Fruit fly (Drosophila melanogaster) whole organism, embryonic: ENCODE data around the gene ss.
A peak's percentile ranks its signal among the peaks of the same experiment; 100 is the strongest.

Experiments
- Bgb ChIP-seq: fragments of 200-800 bp; sonication (Bioruptor generic); IDR thresholded peaks from 2 replicates; pipeline ENCODE4 v1.3.6; 2022; ENCODE audit warnings: missing biosample characterization, missing genetic modification characterization; ENCODE audit not compliant: partially characterized antibody
- Bteb2 ChIP-seq: fragments of 200-800 bp; sonication (Bioruptor generic); optimal IDR thresholded peaks from 2 replicates; lab custom pipeline; 2016; ENCODE audit warnings: missing biosample characterization, missing genetic modification characterization
- CG12219 ChIP-seq: fragments of 200-800 bp; sonication (Bioruptor generic); optimal IDR thresholded peaks from 3 replicates; lab custom pipeline; 2018; ENCODE audit warnings: missing biosample characterization, mild to moderate bottlenecking, missing genetic modification characterization
- CG12236 ChIP-seq: fragments of 200-800 bp; sonication (Bioruptor generic); optimal IDR thresholded peaks from 2 replicates; lab custom pipeline; 2016; ENCODE audit warnings: missing biosample characterization, missing genetic modification characterization
- CG15073 ChIP-seq: fragments of 200-800 bp; sonication (Bioruptor generic); optimal IDR thresholded peaks from 2 replicates; lab custom pipeline; 2016; ENCODE audit warnings: missing biosample characterization, missing genetic modification characterization
- CG1529 ChIP-seq: fragments of 200-800 bp; sonication (Bioruptor generic); optimal IDR thresholded peaks from 3 replicates; lab custom pipeline; 2018; ENCODE audit warnings: missing biosample characterization, missing genetic modification characterization
- CG17359 ChIP-seq: fragments of 200-800 bp; sonication (Bioruptor generic); optimal IDR thresholded peaks from 3 replicates; lab custom pipeline; 2018; ENCODE audit warnings: missing biosample characterization, mild to moderate bottlenecking, missing genetic modification characterization, moderate library complexity
- CG17802 ChIP-seq: fragments of 200-800 bp; sonication (Bioruptor generic); optimal IDR thresholded peaks from 2 replicates; lab custom pipeline; 2018; ENCODE audit warnings: missing biosample characterization, mild to moderate bottlenecking, missing genetic modification characterization, moderate library complexity
- CG18262 ChIP-seq: fragments of 200-800 bp; optimal IDR thresholded peaks from 3 replicates; lab custom pipeline; 2019; ENCODE audit warnings: missing biosample characterization, mild to moderate bottlenecking, missing genetic modification characterization, moderate library complexity
- CG18764 ChIP-seq: fragments of 200-800 bp; sonication (Bioruptor generic); optimal IDR thresholded peaks from 3 replicates; lab custom pipeline; 2016; ENCODE audit warnings: missing biosample characterization, missing genetic modification characterization
- CG2712 ChIP-seq: fragments of 200-800 bp; optimal IDR thresholded peaks from 3 replicates; lab custom pipeline; 2019; ENCODE audit warnings: missing biosample characterization, mild to moderate bottlenecking, missing genetic modification characterization, moderate library complexity
- CG30403 ChIP-seq: fragments of 200-800 bp; sonication (Bioruptor generic); optimal IDR thresholded peaks from 3 replicates; lab custom pipeline; 2016; ENCODE audit warnings: missing biosample characterization, missing genetic modification characterization
- CG4820 ChIP-seq: fragments of 200-800 bp; sonication (Bioruptor generic); optimal IDR thresholded peaks from 3 replicates; lab custom pipeline; 2016; ENCODE audit warnings: missing biosample characterization, missing genetic modification characterization
- CHES-1-like ChIP-seq: fragments of 200-800 bp; sonication (Bioruptor generic); optimal IDR thresholded peaks from 2 replicates; lab custom pipeline; 2016; ENCODE audit warnings: missing biosample characterization, missing genetic modification characterization
- D ChIP-seq, 2 experiments: fragments of 200-800 bp in 1 of 2; fragments of >200 bp in 1 of 2; sonication (Bioruptor generic) in 1 of 2; optimal IDR thresholded peaks; 2 replicates in 1 of 2; 3 replicates in 1 of 2; lab custom pipeline; 2017; ENCODE audit warnings: mild to moderate bottlenecking in 1 of 2, missing biosample characterization in 1 of 2, missing genetic modification characterization in 1 of 2, missing genetic modification reagents in 1 of 2
- Dbx ChIP-seq: fragments of 200-800 bp; sonication (Bioruptor generic); IDR thresholded peaks from 3 replicates; pipeline ENCODE4 v1.3.6; 2022; ENCODE audit warnings: missing biosample characterization, missing genetic modification characterization
- Eip74EF ChIP-seq, 2 experiments: fragments of 200-800 bp in 1 of 2; fragments of >200 bp in 1 of 2; sonication (Bioruptor generic) in 1 of 2; optimal IDR thresholded peaks; 2 replicates each; lab custom pipeline; 2017 to 2019; ENCODE audit warnings: missing biosample characterization in 2 of 2, missing genetic modification characterization in 2 of 2, mild to moderate bottlenecking in 1 of 2, moderate library complexity in 1 of 2
- Ets65A ChIP-seq: fragments of 200-800 bp; sonication (Bioruptor generic); peaks from one replicate; lab custom pipeline; 2016; ENCODE audit warnings: missing biosample characterization, missing genetic modification characterization
- Jarid2 ChIP-seq: fragments of 200-800 bp; sonication (Bioruptor generic); optimal IDR thresholded peaks from 3 replicates; lab custom pipeline; 2017; ENCODE audit warnings: mild to moderate bottlenecking, missing biosample characterization, missing genetic modification reagents, missing genetic modification characterization
- MTF-1 ChIP-seq: fragments of 200-800 bp; sonication (Bioruptor generic); optimal IDR thresholded peaks from 2 replicates; lab custom pipeline; 2018; ENCODE audit warnings: missing biosample characterization, mild to moderate bottlenecking, missing genetic modification characterization, borderline replicate concordance
- Med ChIP-seq: fragments of 200-800 bp; sonication (Bioruptor generic); peaks from one replicate; lab custom pipeline; 2016; ENCODE audit warnings: missing biosample characterization, missing genetic modification characterization, mild to moderate bottlenecking, inconsistent platforms, moderate library complexity
- NFAT ChIP-seq: fragments of 200-800 bp; sonication (Bioruptor generic); IDR thresholded peaks from 2 replicates; pipeline ENCODE4 v1.3.6; 2022; ENCODE audit warnings: missing biosample characterization, missing genetic modification characterization
- Oaz ChIP-seq: fragments of 200-800 bp; sonication (Bioruptor generic); IDR thresholded peaks from 2 replicates; pipeline ENCODE4 v1.3.6; 2022; ENCODE audit warnings: missing biosample characterization, missing genetic modification characterization
- Oli ChIP-seq: fragments of 200-800 bp; sonication (Bioruptor generic); optimal IDR thresholded peaks from 2 replicates; lab custom pipeline; 2018; ENCODE audit warnings: missing biosample characterization, mild to moderate bottlenecking, missing genetic modification characterization, moderate library complexity
- Rfx ChIP-seq: fragments of 200-800 bp; sonication (Bioruptor generic); IDR thresholded peaks from 2 replicates; pipeline ENCODE4 v1.3.6; 2022; ENCODE audit warnings: missing biosample characterization, missing genetic modification characterization
- Taf1 ChIP-seq: fragments of 200-800 bp; sonication (Bioruptor generic); IDR thresholded peaks from 2 replicates; pipeline ENCODE4 v1.3.6; 2022; ENCODE audit warnings: missing biosample characterization, missing genetic modification characterization
- Usf ChIP-seq: fragments of 200-800 bp; sonication (Bioruptor generic); optimal IDR thresholded peaks from 2 replicates; lab custom pipeline; 2017; ENCODE audit warnings: missing genotype, missing biosample characterization, missing genetic modification characterization
- bbx ChIP-seq: fragments of 200-800 bp; sonication (Bioruptor generic); IDR thresholded peaks from 2 replicates; pipeline ENCODE4 v1.3.6; 2022; ENCODE audit warnings: missing biosample characterization, missing genetic modification characterization; ENCODE audit not compliant: partially characterized antibody
- chm ChIP-seq: fragments of 200-800 bp; sonication (Bioruptor generic); IDR thresholded peaks from 2 replicates; pipeline ENCODE4 v1.3.6; 2022; ENCODE audit warnings: missing biosample characterization, missing genetic modification characterization
- dmrt99B ChIP-seq: fragments of 200-800 bp; sonication (Bioruptor generic); optimal IDR thresholded peaks from 2 replicates; lab custom pipeline; 2018; ENCODE audit warnings: missing biosample characterization, mild to moderate bottlenecking, missing genetic modification characterization, moderate library complexity
- hbn ChIP-seq: fragments of 200-800 bp; sonication (Bioruptor generic); IDR thresholded peaks from 2 replicates; pipeline ENCODE4 v1.3.6; 2022; ENCODE audit warnings: missing biosample characterization, missing genetic modification characterization; ENCODE audit not compliant: partially characterized antibody
- kni ChIP-seq: fragments of 200-800 bp; sonication (Bioruptor generic); optimal IDR thresholded peaks from 3 replicates; lab custom pipeline; 2017; ENCODE audit warnings: mild to moderate bottlenecking, missing biosample characterization, missing genetic modification reagents, missing genetic modification characterization
- lov ChIP-seq, 2 experiments: fragments of 200-800 bp in 1 of 2; fragments of >200 bp in 1 of 2; sonication (Bioruptor generic) in 1 of 2; IDR thresholded peaks in 1 of 2; optimal IDR thresholded peaks in 1 of 2; 2 replicates in 1 of 2; 3 replicates in 1 of 2; pipeline versions ENCODE4 v1.3.6 to Lab custom; 2017 to 2022; ENCODE audit warnings: missing biosample characterization in 1 of 2, missing genetic modification characterization in 1 of 2
- mirr ChIP-seq: fragments of 200-800 bp; sonication (Bioruptor generic); optimal IDR thresholded peaks from 3 replicates; lab custom pipeline; 2018; ENCODE audit warnings: missing biosample characterization, mild to moderate bottlenecking, missing genetic modification characterization
- nmo ChIP-seq: fragments of 200-800 bp; sonication (Bioruptor generic); optimal IDR thresholded peaks from 2 replicates; lab custom pipeline; 2018; ENCODE audit warnings: missing biosample characterization, mild to moderate bottlenecking, missing genetic modification characterization, moderate library complexity
- phol ChIP-seq: fragments of 200-800 bp; sonication (Bioruptor generic); optimal IDR thresholded peaks from 3 replicates; lab custom pipeline; 2018; ENCODE audit warnings: missing biosample characterization, mild to moderate bottlenecking, missing genetic modification characterization, moderate library complexity
- tna ChIP-seq: fragments of 200-800 bp; sonication (Bioruptor generic); IDR thresholded peaks from 2 replicates; pipeline ENCODE4 v1.3.6; 2022; ENCODE audit warnings: missing biosample characterization, missing genetic modification characterization; ENCODE audit not compliant: partially characterized antibody
- unpg ChIP-seq: fragments of 200-800 bp; sonication (Bioruptor generic); optimal IDR thresholded peaks from 3 replicates; lab custom pipeline; 2018; ENCODE audit warnings: missing biosample characterization, mild to moderate bottlenecking, missing genetic modification characterization, moderate library complexity
- zen2 ChIP-seq: fragments of 200-800 bp; sonication (Bioruptor generic); IDR thresholded peaks from 3 replicates; pipeline ENCODE4 v1.3.6; 2022; ENCODE audit warnings: missing biosample characterization, missing genetic modification characterization; ENCODE audit not compliant: partially characterized antibody
- zfh2 ChIP-seq: fragments of 200-800 bp; sonication (Bioruptor generic); optimal IDR thresholded peaks from 2 replicates; lab custom pipeline; 2016; ENCODE audit warnings: missing biosample characterization, missing genetic modification characterization

ss gene

dm6 chr3R:16336327-16337052, 67.0 kb downstream of the ss start (continued):
- no peak for TF ChIP-seq CG17802
- no peak for TF ChIP-seq Oaz (GFP tag; lab: Robert Waterston, UW)
- no peak for TF ChIP-seq unpg (GFP tag; lab: Kevin White, UChicago)
- TF ChIP-seq CG18262 = peak; percentile 43
- TF ChIP-seq CG17359 (tag; lab: Kevin White, UChicago) = no peak
- TF ChIP-seq chm (GFP tag; lab: Robert Waterston, UW) = no peak
- TF ChIP-seq Bteb2 (GFP tag; lab: Kevin White, UChicago) = no peak
- TF ChIP-seq zen2 (GFP tag; lab: Robert Waterston, UW) = no peak
- TF ChIP-seq NFAT (GFP tag; lab: Robert Waterston, UW) = no peak
- TF ChIP-seq MTF-1 = no peak
- no peak for TF ChIP-seq CG12219 (GFP tag; lab: Kevin White, UChicago)
- no peak for TF ChIP-seq Bgb
- TF ChIP-seq lov (optimal IDR thresholded peaks at IDR 0.05; lab: Kevin White, UChicago) = no peak
- TF ChIP-seq lov (GFP tag; IDR thresholded peaks at IDR 0.05; lab: Robert Waterston, UW) = no peak
- TF ChIP-seq tna (GFP tag; lab: Robert Waterston, UW) = 0 out of 2 replicates have a peak, but pooled peaks have one; percentile 12
- TF ChIP-seq mirr (GFP tag; lab: Kevin White, UChicago) = no peak
- TF ChIP-seq CG4820 (GFP tag; lab: Kevin White, UChicago) = no peak
- TF ChIP-seq Rfx (GFP tag; lab: Robert Waterston, UW) = no peak
- TF ChIP-seq Eip74EF (GFP tag; optimal IDR thresholded peaks at IDR 0.05; lab: Kevin White, UChicago) = no peak
- no peak for TF ChIP-seq D (optimal IDR thresholded peaks at IDR 0.05; lab: Kevin White, UChicago)
- TF ChIP-seq D (GFP tag; optimal IDR thresholded peaks at IDR 0.05; lab: Kevin White, UChicago) = no peak
- TF ChIP-seq CG15073 (GFP tag; lab: Kevin White, UChicago) = no peak
- TF ChIP-seq CHES-1-like (GFP tag; lab: Kevin White, UChicago) = no peak
- TF ChIP-seq phol (tag; lab: Kevin White, UChicago) = peak; percentile 29
- TF ChIP-seq Dbx (GFP tag; lab: Robert Waterston, UW) = no peak
- peak; percentile 23 for TF ChIP-seq CG2712
- peak; percentile 20 for TF ChIP-seq nmo (GFP tag; lab: Kevin White, UChicago)
- no peak for TF ChIP-seq CG18764
- TF ChIP-seq Usf = no peak
- TF ChIP-seq Oli (tag; lab: Kevin White, UChicago) = peak; percentile 7
- no peak for TF ChIP-seq hbn
- no peak for TF ChIP-seq CG12236
- TF ChIP-seq Taf1 = no peak
- TF ChIP-seq zfh2 = no peak
- peak; percentile 2 for TF ChIP-seq CG30403 (GFP tag; lab: Kevin White, UChicago)
- no peak for TF ChIP-seq bbx (GFP tag; lab: Robert Waterston, UW)
- peak; percentile 55 for TF ChIP-seq Med (GFP tag; lab: Kevin White, UChicago)
- TF ChIP-seq CG1529 = peak; percentile 22
- peak; percentile 91 for TF ChIP-seq kni (GFP tag; lab: Kevin White, UChicago)
- TF ChIP-seq Ets65A (GFP tag; lab: Kevin White, UChicago) = peak; percentile 24
- TF ChIP-seq dmrt99B = peak; percentile 42
- no peak for TF ChIP-seq Jarid2
